Worm (Caenorhabditis elegans) whole organism, L1 larva: ENCODE measurements around the gene col-152.
A peak's percentile ranks its signal among the peaks of the same experiment; 100 is the strongest.

Source experiments
- C16A3.4 ChIP-seq: fragments of 150-350 bp; optimal IDR thresholded peaks from 2 replicates; lab custom pipeline; 2014; ENCODE audit warnings: missing biosample characterization, missing genetic modification characterization
- C34B4.2 ChIP-seq: sonication (generic microtip); optimal IDR thresholded peaks from 2 replicates; lab custom pipeline; 2017; ENCODE audit warnings: mild to moderate bottlenecking, missing genetic modification characterization, missing compliant biosample characterization
- aha-1 ChIP-seq: fragments of 150-350 bp; optimal IDR thresholded peaks from 2 replicates; lab custom pipeline; 2014; ENCODE audit warnings: missing biosample characterization, missing genetic modification characterization
- blmp-1 ChIP-seq: fragments of 150-350 bp; optimal IDR thresholded peaks from 2 replicates; lab custom pipeline; 2014; ENCODE audit warnings: missing biosample characterization, missing genetic modification characterization
- ceh-63 ChIP-seq: fragments of 200-800 bp; sonication (Bioruptor generic); optimal IDR thresholded peaks from 2 replicates; lab custom pipeline; 2018; ENCODE audit warnings: mild to moderate bottlenecking, missing genetic modification characterization, missing compliant biosample characterization
- ceh-88 ChIP-seq: fragments of 200-800 bp; sonication (Bioruptor generic); IDR thresholded peaks from 2 replicates; pipeline ENCODE4 v1.3.6; 2022; ENCODE audit warnings: missing genetic modification characterization, missing compliant biosample characterization
- dpl-1 ChIP-seq, 3 experiments: fragments of 150-350 bp in 2 of 3; sonication (generic microtip) in 1 of 3; optimal IDR thresholded peaks; 2 replicates each; lab custom pipeline; 2014 to 2017; ENCODE audit warnings: missing biosample characterization in 3 of 3, missing genetic modification characterization in 3 of 3, missing genetic modification reagents in 3 of 3
- dsc-1 ChIP-seq: sonication (generic microtip); optimal IDR thresholded peaks from 2 replicates; lab custom pipeline; 2016; ENCODE audit warnings: mild to moderate bottlenecking, missing genetic modification characterization, missing compliant biosample characterization
- efl-1 ChIP-seq, 4 experiments: fragments of 150-350 bp; optimal IDR thresholded peaks in 3 of 4; peaks in 1 of 4; 1 replicate in 1 of 4; 2 replicates in 3 of 4; lab custom pipeline; 2014; ENCODE audit warnings: missing biosample characterization in 2 of 4, missing genetic modification characterization in 2 of 4, missing genetic modification reagents in 2 of 4
- elt-2 ChIP-seq: sonication (generic microtip); optimal IDR thresholded peaks from 2 replicates; lab custom pipeline; 2016; ENCODE audit warnings: missing genetic modification characterization, mild to moderate bottlenecking, inconsistent platforms, missing compliant biosample characterization, missing genetic modification reagents
- elt-3 ChIP-seq, 6 experiments: fragments of 150-350 bp in 1 of 6; sonication (generic microtip); optimal IDR thresholded peaks; 2 replicates each; lab custom pipeline; 2017 to 2018; ENCODE audit warnings: missing biosample characterization in 6 of 6, missing genetic modification characterization in 6 of 6, inconsistent platforms in 1 of 6
- ets-5 ChIP-seq: fragments of 200-800 bp; sonication (Bioruptor generic); IDR thresholded peaks from 2 replicates; pipeline ENCODE4 v1.3.6; 2022; ENCODE audit warnings: missing genetic modification characterization, missing compliant biosample characterization
- fkh-10 ChIP-seq: sonication (generic microtip); optimal IDR thresholded peaks from 2 replicates; lab custom pipeline; 2017; ENCODE audit warnings: missing biosample characterization, missing genetic modification reagents, missing genetic modification characterization
- hlh-17 ChIP-seq: fragments of 200-800 bp; sonication (Bioruptor generic); optimal IDR thresholded peaks from 2 replicates; lab custom pipeline; 2018; ENCODE audit warnings: missing genetic modification characterization, mild to moderate bottlenecking, missing compliant biosample characterization, moderate library complexity, borderline replicate concordance
- hpl-2 ChIP-seq: fragments of 150-350 bp; optimal IDR thresholded peaks from 2 replicates; lab custom pipeline; 2014; ENCODE audit warnings: missing biosample characterization, missing genetic modification reagents, missing genetic modification characterization
- irx-1 ChIP-seq: sonication (generic microtip); optimal IDR thresholded peaks from 2 replicates; lab custom pipeline; 2016; ENCODE audit warnings: missing genetic modification characterization, missing compliant biosample characterization
- isw-1 ChIP-seq: fragments of 200-800 bp; sonication (Bioruptor generic); IDR thresholded peaks from 2 replicates; pipeline ENCODE4 v1.3.6; 2022; ENCODE audit warnings: missing genetic modification characterization, missing compliant biosample characterization
- lin-14 ChIP-seq: fragments of 200-800 bp; sonication (Bioruptor generic); optimal IDR thresholded peaks from 2 replicates; lab custom pipeline; 2018; ENCODE audit warnings: mild to moderate bottlenecking, missing genetic modification characterization, moderate library complexity, missing compliant biosample characterization
- lin-35 ChIP-seq, 2 experiments: fragments of 150-350 bp; optimal IDR thresholded peaks; 2 replicates each; lab custom pipeline; 2014; ENCODE audit warnings: missing biosample characterization in 2 of 2, missing genetic modification characterization in 2 of 2, missing genetic modification reagents in 2 of 2
- mab-9 ChIP-seq: fragments of 200-800 bp; sonication (Bioruptor generic); IDR thresholded peaks from 2 replicates; pipeline ENCODE4 v1.3.6; 2022; ENCODE audit warnings: missing genetic modification reagents, missing genetic modification characterization, missing compliant biosample characterization
- nhr-20 ChIP-seq: sonication (generic microtip); optimal IDR thresholded peaks from 2 replicates; lab custom pipeline; 2016; ENCODE audit warnings: mild to moderate bottlenecking, missing genetic modification characterization, missing compliant biosample characterization
- nhr-77 ChIP-seq: fragments of 150-350 bp; optimal IDR thresholded peaks from 2 replicates; lab custom pipeline; 2014; ENCODE audit warnings: missing biosample characterization, missing genetic modification characterization
- nhr-85 ChIP-seq: sonication (generic microtip); peaks from one replicate; lab custom pipeline; 2016; ENCODE audit warnings: missing genetic modification characterization, inconsistent platforms, missing compliant biosample characterization
- nhr-90 ChIP-seq: sonication (generic microtip); optimal IDR thresholded peaks from 2 replicates; lab custom pipeline; 2016; ENCODE audit warnings: mild to moderate bottlenecking, missing genetic modification characterization, missing compliant biosample characterization; ENCODE audit not compliant: poor library complexity
- pag-3 ChIP-seq: sonication (generic microtip); optimal IDR thresholded peaks from 2 replicates; lab custom pipeline; 2017; ENCODE audit warnings: missing genetic modification characterization, mild to moderate bottlenecking, missing compliant biosample characterization, antibody characterized with exemption, borderline replicate concordance; ENCODE audit not compliant: insufficient read depth
- rnt-1 ChIP-seq: sonication (generic microtip); optimal IDR thresholded peaks from 2 replicates; lab custom pipeline; 2016; ENCODE audit warnings: mild to moderate bottlenecking, missing genetic modification characterization, moderate library complexity, missing compliant biosample characterization
- tbx-2 ChIP-seq: sonication (generic microtip); optimal IDR thresholded peaks from 2 replicates; lab custom pipeline; 2016; ENCODE audit warnings: missing genetic modification characterization, missing compliant biosample characterization
- unc-130 ChIP-seq: fragments of 150-350 bp; optimal IDR thresholded peaks from 2 replicates; lab custom pipeline; 2017; ENCODE audit warnings: missing biosample characterization, missing genetic modification characterization, inconsistent platforms
- unc-30 ChIP-seq: sonication (generic microtip); optimal IDR thresholded peaks from 2 replicates; lab custom pipeline; 2017; ENCODE audit warnings: missing biosample characterization, missing genetic modification characterization
- zag-1 ChIP-seq: fragments of 150-350 bp; optimal IDR thresholded peaks from 2 replicates; lab custom pipeline; 2014; ENCODE audit warnings: missing biosample characterization, missing genetic modification characterization
- ztf-11 ChIP-seq, 2 experiments: sonication (generic microtip); optimal IDR thresholded peaks; 2 replicates each; lab custom pipeline; 2016 to 2017; ENCODE audit warnings: missing genetic modification characterization in 2 of 2, missing biosample characterization in 1 of 2, missing compliant biosample characterization in 1 of 2

The col-152 gene

ce11 chrV:10557676-10558075, 3.0 kb upstream of the col-152 start, which contains the start of gene best-14:
Gene best-14, plus strand, starts transcription at chrV:10557976.
- TF ChIP-seq aha-1 (no peak), blmp-1 (tag; lab: Kevin White, UChicago) (peak; percentile 64), lin-14 (GFP tag; lab: Kevin White, UChicago) (peak; percentile 10)

ce11 chrV:10561632-10562031, 911 bp downstream of the col-152 start:
- TF ChIP-seq ceh-88 (GFP tag; lab: Robert Waterston, UW) (no peak), nhr-20 (tag; lab: Kevin White, UChicago) (no peak), zag-1 (no peak), unc-130 (tag; lab: Kevin White, UChicago) (no peak), rnt-1 (tag; lab: Kevin White, UChicago) (no peak), mab-9 (GFP tag; lab: Robert Waterston, UW) (no peak), C16A3.4 (tag; lab: Kevin White, UChicago) (no peak), irx-1 (no peak), lin-35 (GFP tag; optimal IDR thresholded peaks at IDR 0.05; lab: Kevin White, UChicago) (no peak), tbx-2 (tag; lab: Kevin White, UChicago) (no peak), blmp-1 (tag; lab: Kevin White, UChicago) (no peak), ztf-11 (tag; optimal IDR thresholded peaks at IDR 0.05; lab: Kevin White, UChicago) (no peak)

- TF ChIP-seq ceh-63 (no peak), fkh-10 (no peak), elt-3 (tag; optimal IDR thresholded peaks at IDR 0.05; lab: Kevin White, UChicago) (no peak), hpl-2 (no peak), elt-2 (tag; lab: Kevin White, UChicago) (peak; percentile 52)
Observed at ce11 chrV:10562817-10563216, 2.1 kb downstream of the col-152 start.

- no peak for TF ChIP-seq unc-30
- no peak for TF ChIP-seq dpl-1 (GFP tag; optimal IDR thresholded peaks at IDR 0.05; lab: Kevin White, UChicago)
- peak; percentile 48 for TF ChIP-seq nhr-85 (tag; lab: Kevin White, UChicago)
- peak; percentile 84 for TF ChIP-seq blmp-1 (tag; lab: Kevin White, UChicago)
- TF ChIP-seq efl-1 (optimal IDR thresholded peaks at IDR 0.05; lab: Kevin White, UChicago), result no peak
- TF ChIP-seq efl-1 (GFP tag; optimal IDR thresholded peaks at IDR 0.05 in 1 of 2; lab: Kevin White, UChicago), result peak in 1 of 2 experiments; percentile 81
- TF ChIP-seq elt-3 (tag; optimal IDR thresholded peaks at IDR 0.05; lab: Kevin White, UChicago), result peak in 1 of 6 experiments; percentile 35
- TF ChIP-seq ceh-88 (GFP tag; lab: Robert Waterston, UW), result no peak
Observed at ce11 chrV:10564140-10564539, 3.4 kb downstream of the col-152 start.

- no peak for TF ChIP-seq efl-1 (optimal IDR thresholded peaks at IDR 0.05; lab: Kevin White, UChicago)
- TF ChIP-seq efl-1 (GFP tag; optimal IDR thresholded peaks at IDR 0.05 in 1 of 2; lab: Kevin White, UChicago), result no peak
- no peak for TF ChIP-seq nhr-77 (tag; lab: Kevin White, UChicago)
- no peak for TF ChIP-seq pag-3 (tag; lab: Kevin White, UChicago)
- TF ChIP-seq C16A3.4 (tag; lab: Kevin White, UChicago), result no peak
- TF ChIP-seq ets-5 (GFP tag; lab: Robert Waterston, UW), result no peak
- TF ChIP-seq elt-2 (tag; lab: Kevin White, UChicago), result peak; percentile 80
- TF ChIP-seq C34B4.2 (tag; lab: Kevin White, UChicago), result no peak
- TF ChIP-seq blmp-1 (tag; lab: Kevin White, UChicago), result no peak
Observed at ce11 chrV:10564830-10565365, 4.2 kb downstream of the col-152 start, which contains the start of gene cat-4. Gene cat-4, plus strand, starts transcription at chrV:10564880.

ce11 chrV:10568496-10568895, 7.8 kb downstream of the col-152 start:
- TF ChIP-seq irx-1 (no peak), dsc-1 (tag; lab: Kevin White, UChicago) (no peak), hlh-17 (GFP tag; lab: Kevin White, UChicago) (no peak), elt-2 (tag; lab: Kevin White, UChicago) (no peak), isw-1 (GFP tag; lab: Robert Waterston, UW) (no peak), nhr-85 (tag; lab: Kevin White, UChicago) (no peak), nhr-90 (tag; lab: Kevin White, UChicago) (no peak)
- TF ChIP-seq, all 84 proteins: peak for 0
